Worm (Caenorhabditis elegans): Measurements from ENCODE around the gene C05D11.13.

- TF ChIP-seq pha-4 (tag; optimal IDR thresholded peaks at IDR 0.05), result peak; percentile 82
- peak; percentile 17 for TF ChIP-seq unc-62 (GFP tag; optimal IDR thresholded peaks at IDR 0.05)
- TF ChIP-seq nhr-28 (tag; optimal IDR thresholded peaks at IDR 0.05), result no peak
- TF ChIP-seq cnd-1 (tag; optimal IDR thresholded peaks at IDR 0.05), result peak; percentile 61
- no peak for TF ChIP-seq lin-13 (tag; optimal IDR thresholded peaks at IDR 0.05)
- TF ChIP-seq ztf-11 (tag; optimal IDR thresholded peaks at IDR 0.05), result no peak
- TF ChIP-seq mls-2 (tag; optimal IDR thresholded peaks at IDR 0.05), result no peak
Observed at ce11 chrIII:6420995-6421404, 23.4 kb downstream of the C05D11.13 start.

Measured in whole organism, mixed stage, embryonic.